1 fruit fly cellular context compared by ENCODE assay signal in the genomic region with DNA sequence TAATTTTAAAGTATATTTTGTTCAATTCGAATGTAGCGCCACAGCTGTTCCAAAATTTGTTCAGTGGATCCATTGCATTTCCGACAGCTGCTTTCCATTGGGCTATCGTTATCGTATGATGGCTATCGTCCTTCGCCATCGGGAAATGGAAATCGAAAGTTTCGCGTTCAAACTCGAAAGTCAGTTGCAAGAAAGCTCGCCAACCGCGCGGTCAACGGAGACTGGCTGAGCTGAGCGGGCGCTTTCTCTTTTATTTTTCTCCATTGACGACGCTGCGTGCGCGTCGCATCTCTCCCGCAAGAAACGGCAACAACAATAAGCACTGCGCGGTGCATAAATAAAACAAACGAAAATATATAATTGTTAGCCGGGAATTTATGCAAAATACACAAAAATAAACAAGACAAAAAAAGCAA.
A peak's percentile ranks its signal among the peaks of the same experiment; 100 is the strongest.
TF ChIP-seq lines count a peak whose summit lies in the region.

A gene (plus strand): TSS at position 181 of the 416 bp plus-strand sequence.

TF ChIP-seq in whole organism, embryonic, 481 proteins besides CTCF, POLR2A, EP300 and RAD21 (continued from another document):
- peak; percentile 9 for TF ChIP-seq CG12391 (tag; optimal IDR thresholded peaks at IDR 0.05; lab: Kevin White, UChicago)
- peak; percentile 74 for TF ChIP-seq pzg (GFP tag; optimal IDR thresholded peaks at IDR 0.05; lab: Kevin White, UChicago)
- no peak for TF ChIP-seq CG6683 (GFP tag; optimal IDR thresholded peaks at IDR 0.05; lab: Kevin White, UChicago)
- TF ChIP-seq vnd (GFP tag; IDR thresholded peaks at IDR 0.05; lab: Robert Waterston, UW; ENCODE audit: partially characterized antibody): peak; percentile 53; the same call in 1 of the 3 replicates
- 0 out of 2 replicates have a peak, but pooled peaks have one; percentile 15 for TF ChIP-seq CG14014 (GFP tag; IDR thresholded peaks at IDR 0.05; lab: Robert Waterston, UW)
- peak; percentile 44; the same call in 1 of the 2 replicates for TF ChIP-seq unc-4 (GFP tag; IDR thresholded peaks at IDR 0.05; lab: Robert Waterston, UW; ENCODE audit: partially characterized antibody)
- TF ChIP-seq CG9932 (GFP tag; IDR thresholded peaks at IDR 0.05; lab: Robert Waterston, UW): no peak
- TF ChIP-seq grn (GFP tag; optimal IDR thresholded peaks at IDR 0.05; lab: Kevin White, UChicago): peak; percentile 14
- TF ChIP-seq YL-1 (GFP tag; optimal IDR thresholded peaks at IDR 0.05; lab: Kevin White, UChicago): peak; percentile 4
- TF ChIP-seq CG7928 (GFP tag; optimal IDR thresholded peaks at IDR 0.05; lab: Kevin White, UChicago): no peak
- TF ChIP-seq grau (tag; optimal IDR thresholded peaks at IDR 0.05; lab: Kevin White, UChicago): peak; percentile 6
- peak; percentile 86 for TF ChIP-seq Dref (GFP tag; IDR thresholded peaks at IDR 0.05; lab: Robert Waterston, UW)
- TF ChIP-seq Jarid2 (GFP tag; optimal IDR thresholded peaks at IDR 0.05; lab: Kevin White, UChicago): peak; percentile 86
- 0 out of 2 replicates have a peak, but pooled peaks have one; percentile 10 for TF ChIP-seq Nf-YA (GFP tag; IDR thresholded peaks at IDR 0.05; lab: Robert Waterston, UW)
- peak; percentile 40; the same call in 1 of the 3 replicates for TF ChIP-seq row (GFP tag; IDR thresholded peaks at IDR 0.05; lab: Robert Waterston, UW)
- TF ChIP-seq BEAF-32 (GFP tag; optimal IDR thresholded peaks at IDR 0.05; lab: Kevin White, UChicago): peak; percentile 53
- TF ChIP-seq CG17802 (tag; optimal IDR thresholded peaks at IDR 0.05; lab: Kevin White, UChicago): peak; percentile 50
- TF ChIP-seq CG18011 (GFP tag; optimal IDR thresholded peaks at IDR 0.05; lab: Kevin White, UChicago): no peak
- peak; percentile 6 for TF ChIP-seq CG11723 (GFP tag; optimal IDR thresholded peaks at IDR 0.05; lab: Kevin White, UChicago)
- 0 out of 3 replicates have a peak, but pooled peaks have one; percentile 36 for TF ChIP-seq CG7963 (GFP tag; IDR thresholded peaks at IDR 0.05; lab: Robert Waterston, UW; ENCODE audit: partially characterized antibody)
- TF ChIP-seq Bgb (GFP tag; IDR thresholded peaks at IDR 0.05; lab: Robert Waterston, UW; ENCODE audit: partially characterized antibody): peak; percentile 80
- TF ChIP-seq fd96Cb (tag; optimal IDR thresholded peaks at IDR 0.05; lab: Kevin White, UChicago): no peak
- no peak for TF ChIP-seq CG12155 (GFP tag; optimal IDR thresholded peaks at IDR 0.05; lab: Kevin White, UChicago)
- TF ChIP-seq CG16813 (GFP tag; IDR thresholded peaks at IDR 0.05; lab: Robert Waterston, UW; ENCODE audit: partially characterized antibody): 0 out of 3 replicates have a peak, but pooled peaks have one; percentile 40
- peak; percentile 18 for TF ChIP-seq PHDP (tag; optimal IDR thresholded peaks at IDR 0.05; lab: Kevin White, UChicago)
- peak; percentile 8 for TF ChIP-seq CG10543 (GFP tag; optimal IDR thresholded peaks at IDR 0.05; lab: Kevin White, UChicago)
- peak; percentile 43 for TF ChIP-seq Sry-δ (GFP tag; optimal IDR thresholded peaks at IDR 0.05; lab: Kevin White, UChicago)
- no peak for TF ChIP-seq CG18262 (tag; optimal IDR thresholded peaks at IDR 0.05; lab: Kevin White, UChicago)
- peak; percentile 32 for TF ChIP-seq trem (tag; optimal IDR thresholded peaks at IDR 0.05; lab: Kevin White, UChicago)
- peak; percentile 26 for TF ChIP-seq phol (tag; optimal IDR thresholded peaks at IDR 0.05; lab: Kevin White, UChicago)
- TF ChIP-seq CG34224 (GFP tag; IDR thresholded peaks at IDR 0.05; lab: Robert Waterston, UW; ENCODE audit: partially characterized antibody): peak; percentile 32; the same call in 1 of the 3 replicates
- no peak for TF ChIP-seq bcd (GFP tag; optimal IDR thresholded peaks at IDR 0.05; lab: Kevin White, UChicago)
- TF ChIP-seq pb (GFP tag; optimal IDR thresholded peaks at IDR 0.05; lab: Kevin White, UChicago): no peak
- peak; percentile 94 for TF ChIP-seq Blimp-1 (GFP tag; optimal IDR thresholded peaks at IDR 0.05; lab: Kevin White, UChicago)
- peak; percentile 43 for TF ChIP-seq BtbVII (GFP tag; optimal IDR thresholded peaks at IDR 0.05; lab: Kevin White, UChicago)
- 0 out of 2 replicates have a peak, but pooled peaks have one; percentile 7 for TF ChIP-seq sob (GFP tag; IDR thresholded peaks at IDR 0.05; lab: Robert Waterston, UW)
- peak; percentile 90 for TF ChIP-seq Med (GFP tag; lab: Kevin White, UChicago)
- peak; percentile 28 for TF ChIP-seq CG12769 (tag; optimal IDR thresholded peaks at IDR 0.05; lab: Kevin White, UChicago)
- peak; percentile 69 for TF ChIP-seq stwl (tag; optimal IDR thresholded peaks at IDR 0.05; lab: Kevin White, UChicago)
- peak; percentile 66 for TF ChIP-seq tna (GFP tag; IDR thresholded peaks at IDR 0.05; lab: Robert Waterston, UW; ENCODE audit: partially characterized antibody)
- TF ChIP-seq Dp (GFP tag; optimal IDR thresholded peaks at IDR 0.05; lab: Kevin White, UChicago): peak; percentile 84
- peak; percentile 11 for TF ChIP-seq CG2678 (tag; optimal IDR thresholded peaks at IDR 0.05; lab: Kevin White, UChicago)
- no peak for TF ChIP-seq CG2129 (GFP tag; IDR thresholded peaks at IDR 0.05; lab: Robert Waterston, UW; ENCODE audit: partially characterized antibody)
- TF ChIP-seq D19A (tag; optimal IDR thresholded peaks at IDR 0.05; lab: Kevin White, UChicago): peak; percentile 3
- TF ChIP-seq CG14860 (GFP tag; IDR thresholded peaks at IDR 0.05; lab: Robert Waterston, UW; ENCODE audit: partially characterized antibody): 0 out of 3 replicates have a peak, but pooled peaks have one; percentile 35
- peak; percentile 13; the same call in 1 of the 2 replicates for TF ChIP-seq onecut (GFP tag; IDR thresholded peaks at IDR 0.05; lab: Robert Waterston, UW)
- TF ChIP-seq CG6854 (GFP tag; optimal IDR thresholded peaks at IDR 0.05; lab: Kevin White, UChicago): no peak
- TF ChIP-seq CG1233 (GFP tag; optimal IDR thresholded peaks at IDR 0.05; lab: Kevin White, UChicago): peak; percentile 20
- TF ChIP-seq CG17912 (GFP tag; optimal IDR thresholded peaks at IDR 0.05; lab: Kevin White, UChicago): peak; percentile 14
- no peak for TF ChIP-seq CG7372 (GFP tag; IDR thresholded peaks at IDR 0.05; lab: Robert Waterston, UW)
- TF ChIP-seq CG14050 (GFP tag; IDR thresholded peaks at IDR 0.05; lab: Robert Waterston, UW): no peak
- TF ChIP-seq vvl (GFP tag; IDR thresholded peaks at IDR 0.05; lab: Robert Waterston, UW): peak; percentile 60; the same call in 1 of the 2 replicates
- peak; percentile 83 for TF ChIP-seq Myb (GFP tag; optimal IDR thresholded peaks at IDR 0.05; lab: Kevin White, UChicago)
- TF ChIP-seq lab (GFP tag; optimal IDR thresholded peaks at IDR 0.05; lab: Kevin White, UChicago): peak; percentile 39
- TF ChIP-seq amos (GFP tag; IDR thresholded peaks at IDR 0.05; lab: Robert Waterston, UW; ENCODE audit: partially characterized antibody): peak; percentile 45; the same call in 1 of the 2 replicates
- TF ChIP-seq scrt (GFP tag; optimal IDR thresholded peaks at IDR 0.05; lab: Kevin White, UChicago): peak; percentile 31
- TF ChIP-seq Trl (optimal IDR thresholded peaks at IDR 0.05; lab: Kevin White, UChicago): no peak
- TF ChIP-seq Trl (GFP tag; optimal IDR thresholded peaks at IDR 0.05; lab: Kevin White, UChicago): peak; percentile 18
- TF ChIP-seq Dek (tag; optimal IDR thresholded peaks at IDR 0.05; lab: Kevin White, UChicago): no peak
- TF ChIP-seq CG31441 (GFP tag; IDR thresholded peaks at IDR 0.05; lab: Robert Waterston, UW): peak; percentile 11; the same call in 1 of the 2 replicates
- TF ChIP-seq CG15073 (GFP tag; optimal IDR thresholded peaks at IDR 0.05; lab: Kevin White, UChicago): no peak
- TF ChIP-seq Scr (GFP tag; IDR thresholded peaks at IDR 0.05; lab: Robert Waterston, UW; ENCODE audit: partially characterized antibody): peak; percentile 41
- no peak for TF ChIP-seq CG14441 (GFP tag; IDR thresholded peaks at IDR 0.05; lab: Robert Waterston, UW)
- TF ChIP-seq CG10267 (tag; optimal IDR thresholded peaks at IDR 0.05; lab: Kevin White, UChicago): no peak
- TF ChIP-seq CG6791 (GFP tag; IDR thresholded peaks at IDR 0.05; lab: Robert Waterston, UW; ENCODE audit: partially characterized antibody): peak; percentile 73
- TF ChIP-seq CG16863 (GFP tag; optimal IDR thresholded peaks at IDR 0.05; lab: Kevin White, UChicago): no peak
- TF ChIP-seq B-H2 (GFP tag; optimal IDR thresholded peaks at IDR 0.05; lab: Kevin White, UChicago): peak; percentile 38
- TF ChIP-seq sug (tag; optimal IDR thresholded peaks at IDR 0.05; lab: Kevin White, UChicago): peak; percentile 3
- TF ChIP-seq Ets97D (GFP tag; optimal IDR thresholded peaks at IDR 0.05; lab: Kevin White, UChicago): peak; percentile 64
- peak; percentile 80 for TF ChIP-seq CG17186 (GFP tag; optimal IDR thresholded peaks at IDR 0.05; lab: Kevin White, UChicago)
- no peak for TF ChIP-seq Dfd (GFP tag; optimal IDR thresholded peaks at IDR 0.05; lab: Kevin White, UChicago)
- TF ChIP-seq zfh1 (GFP tag; IDR thresholded peaks at IDR 0.05; lab: Robert Waterston, UW): 0 out of 3 replicates have a peak, but pooled peaks have one; percentile 37
- TF ChIP-seq ara (GFP tag; IDR thresholded peaks at IDR 0.05; lab: Robert Waterston, UW): peak; percentile 30; the same call in 1 of the 2 replicates
- peak; percentile 45; the same call in 1 of the 2 replicates for TF ChIP-seq CG1024 (GFP tag; IDR thresholded peaks at IDR 0.05; lab: Robert Waterston, UW)
- TF ChIP-seq hkb (optimal IDR thresholded peaks at IDR 0.05; lab: Kevin White, UChicago): no peak
- TF ChIP-seq hkb (GFP tag; IDR thresholded peaks at IDR 0.05; lab: Robert Waterston, UW): 0 out of 2 replicates have a peak, but pooled peaks have one; percentile 32
TF ChIP-seq in whole organism, embryonic: peak in this region for 114.
